Worm (Caenorhabditis elegans) whole organism, young adult: ENCODE results near the gene B0361.11.

Experiments used
- C17E4.6 ChIP-seq: fragments of 200-800 bp; sonication (Bioruptor generic); IDR thresholded peaks from 2 replicates; pipeline ENCODE4 v1.3.6; 2022; ENCODE audit warnings: missing genetic modification reagents, missing genetic modification characterization, missing compliant biosample characterization
- D2030.7 ChIP-seq: fragments of 200-800 bp; sonication (Bioruptor generic); IDR thresholded peaks from 2 replicates; pipeline ENCODE4 v1.3.6; 2022; ENCODE audit warnings: missing genetic modification reagents, missing genetic modification characterization, missing compliant biosample characterization
- F10E7.11 ChIP-seq: sonication (generic microtip); optimal IDR thresholded peaks from 2 replicates; lab custom pipeline; 2017; ENCODE audit warnings: mild to moderate bottlenecking, missing genetic modification characterization, moderate library complexity, missing compliant biosample characterization
- F37B4.10 ChIP-seq: fragments of 200-800 bp; sonication (Bioruptor generic); IDR thresholded peaks from 2 replicates; pipeline ENCODE4 v1.3.6; 2022; ENCODE audit warnings: missing genetic modification characterization, missing compliant biosample characterization
- F55B11.4 ChIP-seq: sonication (generic microtip); optimal IDR thresholded peaks from 2 replicates; lab custom pipeline; 2016; ENCODE audit warnings: missing compliant biosample characterization, missing genetic modification characterization, borderline replicate concordance; ENCODE audit not compliant: insufficient read depth
- F57A8.1 ChIP-seq: fragments of 200-800 bp; sonication (Bioruptor generic); optimal IDR thresholded peaks from 2 replicates; lab custom pipeline; 2018; ENCODE audit warnings: mild to moderate bottlenecking, missing genetic modification characterization, moderate library complexity, missing compliant biosample characterization
- Y67H2A.10 ChIP-seq: fragments of 200-800 bp; sonication (Bioruptor generic); conservative IDR thresholded peaks from 2 replicates; pipeline ENCODE4 v1.3.6; 2022; ENCODE audit warnings: missing genetic modification reagents, missing genetic modification characterization, missing compliant biosample characterization
- Y95B8A.8 ChIP-seq: fragments of 200-800 bp; sonication (Bioruptor generic); IDR thresholded peaks from 2 replicates; pipeline ENCODE4 v1.3.6; 2022; ENCODE audit warnings: missing genetic modification reagents, missing genetic modification characterization, missing compliant biosample characterization
- aptf-2 ChIP-seq: fragments of 200-800 bp; sonication (Bioruptor generic); conservative IDR thresholded peaks from 2 replicates; pipeline ENCODE4 v1.3.6; 2022; ENCODE audit warnings: missing genetic modification reagents, missing genetic modification characterization, missing compliant biosample characterization
- athp-1 ChIP-seq: sonication (generic microtip); optimal IDR thresholded peaks from 2 replicates; lab custom pipeline; 2017; ENCODE audit warnings: mild to moderate bottlenecking, missing genetic modification characterization, missing compliant biosample characterization
- attf-6 ChIP-seq: fragments of 200-800 bp; sonication (Bioruptor generic); IDR thresholded peaks from 2 replicates; pipeline ENCODE4 v1.3.6; 2022; ENCODE audit warnings: missing genetic modification reagents, missing genetic modification characterization, missing compliant biosample characterization
- bed-1 ChIP-seq: fragments of 200-800 bp; sonication (Bioruptor generic); IDR thresholded peaks from 2 replicates; pipeline ENCODE4 v1.3.6; 2022; ENCODE audit warnings: missing genetic modification reagents, missing genetic modification characterization, missing compliant biosample characterization
- cebp-2 ChIP-seq: fragments of 200-800 bp; sonication (Bioruptor generic); IDR thresholded peaks from 2 replicates; pipeline ENCODE4 v1.3.6; 2022; ENCODE audit warnings: missing genetic modification characterization, missing compliant biosample characterization
- ceh-91 ChIP-seq: fragments of 200-800 bp; sonication (Bioruptor generic); IDR thresholded peaks from 2 replicates; pipeline ENCODE4 v1.3.6; 2022; ENCODE audit warnings: missing genetic modification reagents, missing genetic modification characterization, missing compliant biosample characterization
- die-1 ChIP-seq: sonication (generic microtip); optimal IDR thresholded peaks from 2 replicates; lab custom pipeline; 2016; ENCODE audit warnings: missing genotype, mild to moderate bottlenecking, missing genetic modification characterization, missing compliant biosample characterization
- dox-1 ChIP-seq: fragments of 200-800 bp; sonication (Bioruptor generic); IDR thresholded peaks from 2 replicates; pipeline ENCODE4 v1.3.6; 2022; ENCODE audit warnings: missing genetic modification reagents, missing genetic modification characterization, missing compliant biosample characterization
- dpl-1 ChIP-seq: fragments of 150-350 bp; optimal IDR thresholded peaks from 2 replicates; lab custom pipeline; 2014; ENCODE audit warnings: missing biosample characterization, missing genetic modification reagents, missing genetic modification characterization
- hsf-1 ChIP-seq: fragments of 200-800 bp; sonication (Bioruptor generic); IDR thresholded peaks from 2 replicates; pipeline ENCODE4 v1.3.6; 2022; ENCODE audit warnings: missing genetic modification reagents, missing genetic modification characterization, missing compliant biosample characterization
- lin-26 ChIP-seq: fragments of 200-800 bp; sonication (Bioruptor generic); IDR thresholded peaks from 2 replicates; pipeline ENCODE4 v1.3.6; 2022; ENCODE audit warnings: missing genetic modification reagents, missing genetic modification characterization, missing compliant biosample characterization
- lin-54 ChIP-seq: fragments of 200-800 bp; sonication (Bioruptor generic); optimal IDR thresholded peaks from 2 replicates; lab custom pipeline; 2018; ENCODE audit warnings: mild to moderate bottlenecking, missing genetic modification characterization, missing compliant biosample characterization
- lsl-1 ChIP-seq: fragments of 200-800 bp; sonication (Bioruptor generic); optimal IDR thresholded peaks from 2 replicates; lab custom pipeline; 2018; ENCODE audit warnings: mild to moderate bottlenecking, missing genetic modification characterization, moderate library complexity, missing compliant biosample characterization
- lsy-27 ChIP-seq: sonication (generic microtip); optimal IDR thresholded peaks from 2 replicates; lab custom pipeline; 2017; ENCODE audit warnings: missing genetic modification characterization, mild to moderate bottlenecking, missing compliant biosample characterization, antibody characterized with exemption, missing genotype, borderline replicate concordance; ENCODE audit not compliant: insufficient read depth
- madf-3 ChIP-seq: fragments of 200-800 bp; sonication (Bioruptor generic); IDR thresholded peaks from 2 replicates; pipeline ENCODE4 v1.3.6; 2022; ENCODE audit warnings: missing genetic modification reagents, missing genetic modification characterization, missing compliant biosample characterization
- nhr-80 ChIP-seq: sonication (generic microtip); optimal IDR thresholded peaks from 2 replicates; lab custom pipeline; 2016; ENCODE audit warnings: missing genetic modification characterization, missing compliant biosample characterization
- pha-4 ChIP-seq: fragments of 150-350 bp; sonication (generic microtip); optimal IDR thresholded peaks from 2 replicates; lab custom pipeline; 2014; ENCODE audit warnings: missing biosample characterization, missing genetic modification reagents, missing genetic modification characterization
- snpc-1.3 ChIP-seq: sonication (generic microtip); optimal IDR thresholded peaks from 2 replicates; lab custom pipeline; 2017; ENCODE audit warnings: missing genetic modification characterization, mild to moderate bottlenecking, missing compliant biosample characterization, antibody characterized with exemption, moderate library complexity, missing genotype, missing genetic modification reagents; ENCODE audit not compliant: insufficient read depth
- tlf-1 ChIP-seq: fragments of 200-800 bp; sonication (Bioruptor generic); optimal IDR thresholded peaks from 2 replicates; lab custom pipeline; 2018; ENCODE audit warnings: mild to moderate bottlenecking, missing genetic modification characterization, missing compliant biosample characterization
- unc-62 ChIP-seq: fragments of 150-350 bp; optimal IDR thresholded peaks from 2 replicates; lab custom pipeline; 2014; ENCODE audit warnings: missing biosample characterization, missing genetic modification reagents, missing genetic modification characterization
- ztf-22 ChIP-seq: fragments of 200-800 bp; sonication (Bioruptor generic); optimal IDR thresholded peaks from 2 replicates; lab custom pipeline; 2018; ENCODE audit warnings: mild to moderate bottlenecking, missing genetic modification characterization, moderate library complexity, missing compliant biosample characterization
- ztf-25 ChIP-seq: fragments of 200-800 bp; sonication (Bioruptor generic); IDR thresholded peaks from 2 replicates; pipeline ENCODE4 v1.3.6; 2022; ENCODE audit warnings: missing genetic modification reagents, missing genetic modification characterization, missing compliant biosample characterization
- ztf-26 ChIP-seq: sonication (generic microtip); optimal IDR thresholded peaks from 2 replicates; lab custom pipeline; 2017; ENCODE audit warnings: missing genetic modification characterization, missing compliant biosample characterization
- ztf-3 ChIP-seq: fragments of 200-800 bp; sonication (Bioruptor generic); optimal IDR thresholded peaks from 2 replicates; lab custom pipeline; 2018; ENCODE audit warnings: mild to moderate bottlenecking, missing genetic modification characterization, missing compliant biosample characterization

The B0361.11 gene

ce11 chrIII:7310662-7311340 is 33.4 kb downstream of the B0361.11 start, which contains the start of the genes F56C9.6 and F56C9.3 (continued):
- TF ChIP-seq lsl-1 (GFP tag; lab: Kevin White, UChicago) (peak; percentile 91), lin-54 (GFP tag; lab: Kevin White, UChicago) (peak; percentile 50), ceh-91 (GFP tag; lab: Robert Waterston, UW) (peak; percentile 81), ztf-22 (GFP tag; lab: Kevin White, UChicago) (no peak), dpl-1 (GFP tag; lab: Kevin White, UChicago) (peak; percentile 70), nhr-80 (tag; lab: Kevin White, UChicago) (no peak)

ce11 chrIII:7314473-7314872 is 37.1 kb downstream of the B0361.11 start:
- TF ChIP-seq die-1 (tag; lab: Kevin White, UChicago) = no peak
- no peak for TF ChIP-seq ztf-3 (GFP tag; lab: Kevin White, UChicago)
- no peak for TF ChIP-seq lin-26 (GFP tag; lab: Robert Waterston, UW)
- no peak for TF ChIP-seq Y95B8A.8 (GFP tag; lab: Robert Waterston, UW)
- TF ChIP-seq ztf-25 (GFP tag; lab: Robert Waterston, UW) = no peak
- TF ChIP-seq unc-62 (GFP tag; lab: Kevin White, UChicago) = no peak
- TF ChIP-seq madf-3 (GFP tag; lab: Robert Waterston, UW) = no peak
- TF ChIP-seq F57A8.1 (GFP tag; lab: Kevin White, UChicago) = no peak
- TF ChIP-seq attf-6 (GFP tag; lab: Robert Waterston, UW) = no peak
- TF ChIP-seq hsf-1 (GFP tag; lab: Robert Waterston, UW) = no peak
- TF ChIP-seq dox-1 (GFP tag; lab: Robert Waterston, UW) = no peak
- TF ChIP-seq bed-1 (GFP tag; lab: Robert Waterston, UW) = no peak
- TF ChIP-seq lsy-27 (tag; lab: Kevin White, UChicago) = no peak
- TF ChIP-seq pha-4 (tag; lab: Kevin White, UChicago) = no peak
- TF ChIP-seq Y67H2A.10 (GFP tag; lab: Robert Waterston, UW) = no peak
- no peak for TF ChIP-seq D2030.7 (GFP tag; lab: Robert Waterston, UW)
- no peak for TF ChIP-seq C17E4.6 (GFP tag; lab: Robert Waterston, UW)

ce11 chrIII:7314927-7315547 is 37.6 kb downstream of the B0361.11 start, which contains the start of gene nspg-6:
Gene nspg-6 (minus strand): TSS chrIII:7314977.
- no peak for TF ChIP-seq tlf-1 (GFP tag; lab: Kevin White, UChicago)
- peak; percentile 75 for TF ChIP-seq nhr-80 (tag; lab: Kevin White, UChicago)
- TF ChIP-seq, all 124 proteins: peak for 1

ce11 chrIII:7317354-7317753 is 40.0 kb downstream of the B0361.11 start:
- TF ChIP-seq snpc-1.3 (no peak), D2030.7 (GFP tag; lab: Robert Waterston, UW) (no peak), nhr-80 (tag; lab: Kevin White, UChicago) (peak; percentile 63), cebp-2 (GFP tag; lab: Robert Waterston, UW) (no peak), athp-1 (tag; lab: Kevin White, UChicago) (no peak), hsf-1 (GFP tag; lab: Robert Waterston, UW) (no peak), ztf-26 (tag; lab: Kevin White, UChicago) (no peak), F10E7.11 (tag; lab: Kevin White, UChicago) (no peak)

- no peak for TF ChIP-seq F10E7.11 (tag; lab: Kevin White, UChicago)
- TF ChIP-seq aptf-2 (GFP tag; lab: Robert Waterston, UW) = no peak
- peak; percentile 30 for TF ChIP-seq nhr-80 (tag; lab: Kevin White, UChicago)
- no peak for TF ChIP-seq ceh-91 (GFP tag; lab: Robert Waterston, UW)
- TF ChIP-seq F55B11.4 (tag; lab: Kevin White, UChicago) = no peak
- no peak for TF ChIP-seq F37B4.10 (GFP tag; lab: Robert Waterston, UW)
Observed at ce11 chrIII:7319390-7319789, 42.0 kb downstream of the B0361.11 start, which contains the start of gene F56C9.8. Gene F56C9.8 (minus strand): TSS chrIII:7319509.
